Fruit fly (Drosophila melanogaster) whole organism, prepupa: ENCODE results near the gene CG34461.

Experiments
- CG8319 ChIP-seq: fragments of 200-800 bp; sonication (Bioruptor generic); optimal IDR thresholded peaks from 3 replicates; lab custom pipeline; 2016; ENCODE audit warnings: missing biosample characterization, missing genetic modification characterization
- dsx ChIP-seq: fragments of 200-800 bp; optimal IDR thresholded peaks from 3 replicates; lab custom pipeline; 2019; ENCODE audit warnings: missing biosample characterization, mild to moderate bottlenecking, missing genetic modification characterization, moderate library complexity; ENCODE audit not compliant: poor library complexity, severe bottlenecking

- TF ChIP-seq CG8319 (GFP tag; lab: Kevin White, UChicago) (no peak), dsx (GFP tag; lab: Kevin White, UChicago) (no peak)
Measured at dm6 chr3L:8329005-8329404, 3.3 kb downstream of the CG34461 start.
